Worm (Caenorhabditis elegans): Measurements from ENCODE around the gene sec-10.

DNA sequence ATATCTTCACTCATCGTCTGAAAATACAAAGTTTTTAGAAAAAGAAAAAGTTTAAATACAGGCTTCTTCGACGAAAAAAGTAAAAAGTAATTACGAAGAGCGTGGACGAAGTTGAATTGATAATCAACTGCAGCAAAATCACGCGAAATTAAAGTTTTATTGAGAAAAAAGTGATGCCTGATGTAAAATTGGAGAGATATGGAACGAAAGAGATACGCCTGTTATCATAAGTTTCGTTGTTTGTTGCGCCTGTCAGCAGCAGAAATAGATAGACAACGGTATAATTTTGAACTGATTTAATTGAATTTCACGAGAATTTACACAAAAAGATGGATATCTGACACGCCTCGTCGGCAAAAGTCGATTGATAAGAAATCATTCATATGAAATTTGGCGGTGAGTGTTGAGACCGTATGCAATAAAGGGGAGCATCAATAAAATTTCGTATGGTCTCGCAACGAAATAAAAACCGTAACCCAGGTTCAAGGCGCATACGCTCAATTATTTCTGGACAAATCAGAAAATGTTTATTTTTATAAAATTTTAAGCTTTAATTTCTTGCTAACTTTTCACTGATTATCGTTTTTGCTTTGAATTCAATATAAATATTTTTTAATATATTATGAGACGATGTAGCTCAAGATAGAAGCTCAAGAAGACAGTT, 47.1 kb upstream of the sec-10 start, which contains the start of gene C06A6.4:
- TF ChIP-seq ces-1 (GFP tag; optimal IDR thresholded peaks at IDR 0.05): no peak
- no peak for TF ChIP-seq hif-1 (tag; optimal IDR thresholded peaks at IDR 0.05)
- peak in 1 of 2 experiments; percentile 27 for TF ChIP-seq lsy-2 (tag; optimal IDR thresholded peaks at IDR 0.05)
- TF ChIP-seq pqm-1 (tag; optimal IDR thresholded peaks at IDR 0.05): peak; percentile 33
- no peak for TF ChIP-seq F26F4.8 (GFP tag; conservative IDR thresholded peaks at IDR 0.05)
- no peak for TF ChIP-seq spr-3 (GFP tag; optimal IDR thresholded peaks at IDR 0.05)
- TF ChIP-seq pha-4 (GFP tag; IDR thresholded peaks at IDR 0.05): no peak
- no peak for TF ChIP-seq pha-4 (tag; optimal IDR thresholded peaks at IDR 0.05)
- no peak for TF ChIP-seq ceh-32 (tag; optimal IDR thresholded peaks at IDR 0.05; ENCODE audit: poor library complexity)
- no peak for TF ChIP-seq nhr-10 (tag; optimal IDR thresholded peaks at IDR 0.05)
- no peak for TF ChIP-seq daf-8 (GFP tag; IDR thresholded peaks at IDR 0.05)
- TF ChIP-seq R02D3.7 (tag; optimal IDR thresholded peaks at IDR 0.05): no peak
- no peak for TF ChIP-seq ceh-28 (tag; optimal IDR thresholded peaks at IDR 0.05)
